Worm (Caenorhabditis elegans) whole organism, L4 larva: ENCODE measurements around the gene clc-7.

ENCODE experiments used
- F10B5.3 ChIP-seq: sonication (generic microtip); optimal IDR thresholded peaks from 2 replicates; lab custom pipeline; 2016; ENCODE audit warnings: mild to moderate bottlenecking, missing genetic modification characterization, missing compliant biosample characterization
- F26F4.8 ChIP-seq: fragments of 200-800 bp; sonication (Bioruptor generic); conservative IDR thresholded peaks from 2 replicates; pipeline ENCODE4 v1.3.6; 2022; ENCODE audit warnings: missing genetic modification characterization, missing compliant biosample characterization
- F37D6.2 ChIP-seq: sonication (generic microtip); optimal IDR thresholded peaks from 2 replicates; lab custom pipeline; 2016; ENCODE audit warnings: mild to moderate bottlenecking, missing genetic modification characterization, missing compliant biosample characterization
- F44E2.7 ChIP-seq: fragments of 200-800 bp; sonication (Bioruptor generic); IDR thresholded peaks from 2 replicates; pipeline ENCODE4 v2.1.2; 2022; ENCODE audit warnings: missing genetic modification characterization, missing compliant biosample characterization
- F49E8.2 ChIP-seq: sonication (generic microtip); optimal IDR thresholded peaks from 2 replicates; lab custom pipeline; 2016; ENCODE audit warnings: missing compliant biosample characterization, mild to moderate bottlenecking, missing genetic modification characterization, borderline replicate concordance
- R02D3.7 ChIP-seq: fragments of 150-350 bp; sonication (generic microtip); optimal IDR thresholded peaks from 3 replicates; lab custom pipeline; 2014; ENCODE audit warnings: missing biosample characterization, missing genetic modification characterization
- T26A8.4 ChIP-seq: fragments of 200-800 bp; sonication (Bioruptor generic); IDR thresholded peaks from 2 replicates; pipeline ENCODE4 v1.3.6; 2022; ENCODE audit warnings: missing genetic modification characterization, missing compliant biosample characterization
- Y5F2A.4 ChIP-seq: fragments of 200-800 bp; sonication (Bioruptor generic); optimal IDR thresholded peaks from 2 replicates; lab custom pipeline; 2018; ENCODE audit warnings: mild to moderate bottlenecking, missing genetic modification characterization, missing compliant biosample characterization
- aha-1 ChIP-seq: fragments of 150-350 bp; peaks from one replicate; lab custom pipeline; 2014; ENCODE audit warnings: missing biosample characterization, missing genetic modification characterization
- aly-2 ChIP-seq: sonication (generic microtip); optimal IDR thresholded peaks from 2 replicates; lab custom pipeline; 2018; ENCODE audit warnings: missing biosample characterization, missing genetic modification characterization
- arid-1 ChIP-seq: fragments of 200-800 bp; sonication (Bioruptor generic); conservative IDR thresholded peaks from 2 replicates; pipeline ENCODE4 v1.3.6; 2022; ENCODE audit warnings: missing genetic modification reagents, missing genetic modification characterization, missing compliant biosample characterization
- ceh-20 ChIP-seq: fragments of 200-800 bp; sonication (Bioruptor generic); IDR thresholded peaks from 2 replicates; pipeline ENCODE4 v1.3.6; 2022; ENCODE audit warnings: missing genetic modification reagents, missing genetic modification characterization, missing compliant biosample characterization
- ceh-28 ChIP-seq: fragments of 150-350 bp; optimal IDR thresholded peaks from 2 replicates; lab custom pipeline; 2014; ENCODE audit warnings: missing biosample characterization, missing genetic modification reagents, missing genetic modification characterization
- ceh-32 ChIP-seq: sonication (generic microtip); optimal IDR thresholded peaks from 2 replicates; lab custom pipeline; 2016; ENCODE audit warnings: mild to moderate bottlenecking, missing genetic modification characterization, missing compliant biosample characterization; ENCODE audit not compliant: poor library complexity
- ceh-62 ChIP-seq: sonication (generic microtip); optimal IDR thresholded peaks from 2 replicates; lab custom pipeline; 2017; ENCODE audit warnings: missing biosample characterization, missing genetic modification characterization
- ceh-82 ChIP-seq: sonication (generic microtip); optimal IDR thresholded peaks from 2 replicates; lab custom pipeline; 2017; ENCODE audit warnings: missing biosample characterization, missing genetic modification characterization
- ces-1 ChIP-seq: fragments of 150-350 bp; sonication (generic microtip); optimal IDR thresholded peaks from 4 replicates; lab custom pipeline; 2014; ENCODE audit warnings: missing biosample characterization, missing genetic modification reagents, missing genetic modification characterization
- cey-2 ChIP-seq: sonication (generic microtip); optimal IDR thresholded peaks from 3 replicates; lab custom pipeline; 2017; ENCODE audit warnings: missing genetic modification characterization, mild to moderate bottlenecking, missing compliant biosample characterization, antibody characterized with exemption, borderline replicate concordance; ENCODE audit not compliant: insufficient read depth
- dmd-6 ChIP-seq: fragments of 200-800 bp; sonication (Bioruptor generic); IDR thresholded peaks from 2 replicates; pipeline ENCODE4 v1.3.6; 2022; ENCODE audit warnings: missing genetic modification reagents, missing genetic modification characterization, missing compliant biosample characterization
- dmd-9 ChIP-seq: fragments of 200-800 bp; sonication (Bioruptor generic); IDR thresholded peaks from 2 replicates; pipeline ENCODE4 v1.3.6; 2022; ENCODE audit warnings: missing genetic modification reagents, missing genetic modification characterization, missing compliant biosample characterization
- dpl-1 ChIP-seq: fragments of 150-350 bp; optimal IDR thresholded peaks from 2 replicates; lab custom pipeline; 2014; ENCODE audit warnings: missing biosample characterization, missing genetic modification reagents, missing genetic modification characterization
- fos-1 ChIP-seq: fragments of 150-350 bp; optimal IDR thresholded peaks from 2 replicates; lab custom pipeline; 2014; ENCODE audit warnings: missing biosample characterization, missing genetic modification characterization
- hlh-11 ChIP-seq: fragments of 200-800 bp; sonication (Bioruptor generic); optimal IDR thresholded peaks from 2 replicates; lab custom pipeline; 2018; ENCODE audit warnings: mild to moderate bottlenecking, missing genetic modification characterization, missing compliant biosample characterization
- hlh-30 ChIP-seq: sonication (generic microtip); optimal IDR thresholded peaks from 2 replicates; lab custom pipeline; 2017; ENCODE audit warnings: antibody characterized with exemption, mild to moderate bottlenecking, missing genetic modification characterization, missing compliant biosample characterization; ENCODE audit not compliant: insufficient read depth
- jun-1 ChIP-seq: fragments of 150-350 bp; optimal IDR thresholded peaks from 2 replicates; lab custom pipeline; 2014; ENCODE audit warnings: missing biosample characterization, missing genetic modification reagents, missing genetic modification characterization
- lim-7 ChIP-seq: fragments of 200-800 bp; sonication (Bioruptor generic); IDR thresholded peaks from 2 replicates; pipeline ENCODE4 v1.3.6; 2022; ENCODE audit warnings: missing genetic modification characterization, missing compliant biosample characterization
- lin-1 ChIP-seq: fragments of 200-800 bp; sonication (Bioruptor generic); IDR thresholded peaks from 2 replicates; pipeline ENCODE4 v1.3.6; 2022; ENCODE audit warnings: missing genetic modification reagents, missing genetic modification characterization, missing compliant biosample characterization
- lin-13 ChIP-seq: fragments of 150-350 bp; optimal IDR thresholded peaks from 2 replicates; lab custom pipeline; 2014; ENCODE audit warnings: missing biosample characterization, missing genetic modification reagents, missing genetic modification characterization
- madf-5 ChIP-seq, 2 experiments: fragments of 200-800 bp; sonication (Bioruptor generic); IDR thresholded peaks; 2 replicates each; pipeline ENCODE4 v1.3.6; 2022; ENCODE audit warnings: missing compliant biosample characterization in 2 of 2, missing genetic modification characterization in 2 of 2
- madf-9 ChIP-seq: fragments of 200-800 bp; sonication (Bioruptor generic); conservative IDR thresholded peaks from 2 replicates; pipeline ENCODE4 v1.3.6; 2022; ENCODE audit warnings: missing genetic modification reagents, missing genetic modification characterization, missing compliant biosample characterization
- mdt-29 ChIP-seq: fragments of 200-800 bp; sonication (Bioruptor generic); IDR thresholded peaks from 2 replicates; pipeline ENCODE4 v1.3.6; 2022; ENCODE audit warnings: missing genetic modification reagents, missing genetic modification characterization, missing compliant biosample characterization
- nhr-111 ChIP-seq: fragments of 200-800 bp; sonication (Bioruptor generic); optimal IDR thresholded peaks from 2 replicates; lab custom pipeline; 2018; ENCODE audit warnings: mild to moderate bottlenecking, missing genetic modification characterization, missing compliant biosample characterization
- nhr-25 ChIP-seq: sonication (generic microtip); optimal IDR thresholded peaks from 2 replicates; lab custom pipeline; 2017; ENCODE audit warnings: missing genetic modification characterization, mild to moderate bottlenecking, missing compliant biosample characterization, antibody characterized with exemption, moderate library complexity, borderline replicate concordance; ENCODE audit not compliant: insufficient read depth
- nhr-41 ChIP-seq: fragments of 200-800 bp; sonication (Bioruptor generic); IDR thresholded peaks from 2 replicates; pipeline ENCODE4 v1.3.6; 2022; ENCODE audit warnings: missing genetic modification reagents, missing genetic modification characterization, missing compliant biosample characterization
- nhr-42 ChIP-seq: fragments of 200-800 bp; sonication (Bioruptor generic); IDR thresholded peaks from 2 replicates; pipeline ENCODE4 v1.3.6; 2022; ENCODE audit warnings: missing genetic modification characterization, missing compliant biosample characterization
- nhr-48 ChIP-seq: sonication (generic microtip); optimal IDR thresholded peaks from 2 replicates; lab custom pipeline; 2016; ENCODE audit warnings: mild to moderate bottlenecking, missing genetic modification characterization, missing compliant biosample characterization
- nhr-76 ChIP-seq: fragments of 150-350 bp; optimal IDR thresholded peaks from 2 replicates; lab custom pipeline; 2014; ENCODE audit warnings: missing biosample characterization, missing genetic modification characterization
- nhr-77 ChIP-seq: fragments of 150-350 bp; optimal IDR thresholded peaks from 2 replicates; lab custom pipeline; 2014; ENCODE audit warnings: missing biosample characterization, missing genetic modification characterization
- pha-4 ChIP-seq, 2 experiments: fragments of 150-350 bp in 1 of 2; fragments of 200-800 bp in 1 of 2; sonication (Bioruptor generic) in 1 of 2; IDR thresholded peaks in 1 of 2; optimal IDR thresholded peaks in 1 of 2; 2 replicates each; pipeline versions ENCODE4 v1.3.6 to Lab custom; 2014 to 2022; ENCODE audit warnings: missing genetic modification characterization in 2 of 2, missing genetic modification reagents in 2 of 2, missing biosample characterization in 1 of 2, missing compliant biosample characterization in 1 of 2
- pqm-1 ChIP-seq: sonication (generic microtip); optimal IDR thresholded peaks from 2 replicates; lab custom pipeline; 2017; ENCODE audit warnings: missing biosample characterization, missing genetic modification characterization
- set-16 ChIP-seq: fragments of 200-800 bp; sonication (Bioruptor generic); IDR thresholded peaks from 2 replicates; pipeline ENCODE4 v1.3.6; 2022; ENCODE audit warnings: missing genetic modification reagents, missing genetic modification characterization, missing compliant biosample characterization
- snpc-1.2 ChIP-seq: fragments of 200-800 bp; sonication (Bioruptor generic); IDR thresholded peaks from 2 replicates; pipeline ENCODE4 v1.3.6; 2022; ENCODE audit warnings: missing genetic modification reagents, missing genetic modification characterization, missing compliant biosample characterization
- snpc-4 ChIP-seq: fragments of 150-350 bp; optimal IDR thresholded peaks from 2 replicates; lab custom pipeline; 2014; ENCODE audit warnings: missing biosample characterization, missing genetic modification characterization
- tag-97 ChIP-seq: fragments of 200-800 bp; sonication (Bioruptor generic); IDR thresholded peaks from 2 replicates; pipeline ENCODE4 v1.3.6; 2022; ENCODE audit warnings: missing genetic modification characterization, missing compliant biosample characterization
- tra-1 ChIP-seq: fragments of 200-800 bp; sonication (Bioruptor generic); IDR thresholded peaks from 2 replicates; pipeline ENCODE4 v1.3.6; 2022; ENCODE audit warnings: missing genetic modification reagents, missing genetic modification characterization, missing compliant biosample characterization
- unc-130 ChIP-seq: sonication (generic microtip); optimal IDR thresholded peaks from 2 replicates; lab custom pipeline; 2016; ENCODE audit warnings: missing genetic modification reagents, missing genetic modification characterization, missing compliant biosample characterization
- vab-7 ChIP-seq: fragments of 200-800 bp; sonication (Bioruptor generic); IDR thresholded peaks from 2 replicates; pipeline ENCODE4 v1.3.6; 2022; ENCODE audit warnings: missing genetic modification reagents, missing genetic modification characterization, missing compliant biosample characterization
- zfp-3 ChIP-seq: fragments of 200-800 bp; sonication (Bioruptor generic); conservative IDR thresholded peaks from 2 replicates; pipeline ENCODE4 v1.3.6; 2022; ENCODE audit warnings: missing genetic modification reagents, missing genetic modification characterization, missing compliant biosample characterization
- zip-2 ChIP-seq: fragments of 150-350 bp; optimal IDR thresholded peaks from 2 replicates; lab custom pipeline; 2014; ENCODE audit warnings: missing biosample characterization, missing genetic modification characterization
- ztf-11 ChIP-seq: fragments of 150-350 bp; optimal IDR thresholded peaks from 2 replicates; lab custom pipeline; 2014; ENCODE audit warnings: missing biosample characterization, missing genetic modification characterization

Gene clc-7

DNA sequence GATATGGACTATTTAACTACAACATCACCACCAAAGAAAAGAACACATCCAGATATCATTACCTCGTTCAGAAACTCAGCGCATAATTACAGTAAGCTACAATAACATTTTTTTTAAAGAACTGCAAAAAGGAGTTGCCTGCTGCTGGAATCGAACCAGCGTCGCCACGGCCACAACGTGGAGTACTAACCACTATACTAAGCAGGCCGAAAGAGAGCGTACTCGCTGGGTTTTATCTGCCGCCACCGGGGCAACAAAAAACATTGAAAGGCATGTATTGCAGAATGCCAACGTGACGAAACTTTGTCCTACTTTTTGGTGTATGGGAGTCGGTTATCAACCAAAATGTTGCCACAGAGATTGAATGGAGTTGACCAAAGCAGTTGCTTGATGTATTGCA is 45.2 kb upstream of the clc-7 start (continued):
- peak; percentile 70 for TF ChIP-seq lin-1 (GFP tag; lab: Robert Waterston, UW)
- TF ChIP-seq F49E8.2 (tag; lab: Kevin White, UChicago): no peak
- TF ChIP-seq ceh-32: no peak
- TF ChIP-seq nhr-77 (tag; lab: Kevin White, UChicago): peak; percentile 33
- TF ChIP-seq dmd-9 (GFP tag; lab: Robert Waterston, UW): 0 out of 2 replicates have a peak, but pooled peaks have one; percentile 42
- TF ChIP-seq R02D3.7 (tag; lab: Kevin White, UChicago): no peak
- TF ChIP-seq pha-4 (GFP tag; IDR thresholded peaks at IDR 0.05; lab: Robert Waterston, UW): peak; percentile 83
- TF ChIP-seq pha-4 (tag; optimal IDR thresholded peaks at IDR 0.05; lab: Kevin White, UChicago): no peak
- TF ChIP-seq nhr-111: no peak
- no peak for TF ChIP-seq zfp-3
- TF ChIP-seq set-16 (GFP tag; lab: Robert Waterston, UW): no peak
- TF ChIP-seq snpc-4 (tag; lab: Kevin White, UChicago): no peak
- TF ChIP-seq nhr-41: 0 out of 2 replicates have a peak, but pooled peaks have one; percentile 51
- TF ChIP-seq mdt-29 (GFP tag; lab: Robert Waterston, UW): no peak
- peak; percentile 67 for TF ChIP-seq zip-2 (tag; lab: Kevin White, UChicago)
- peak; percentile 58 for TF ChIP-seq madf-9
- TF ChIP-seq nhr-76 (tag; lab: Kevin White, UChicago): no peak
- TF ChIP-seq fos-1 (tag; lab: Kevin White, UChicago): no peak
- TF ChIP-seq hlh-11 (tag; lab: Kevin White, UChicago): peak; percentile 55
- peak; percentile 80 for TF ChIP-seq vab-7 (GFP tag; lab: Robert Waterston, UW)
- peak; percentile 58; the same call in 1 of the 2 replicates for TF ChIP-seq F26F4.8 (GFP tag; lab: Robert Waterston, UW)
- peak; percentile 24 for TF ChIP-seq nhr-48 (tag; lab: Kevin White, UChicago)
- TF ChIP-seq F37D6.2 (tag; lab: Kevin White, UChicago): peak; percentile 35
- no peak for TF ChIP-seq ces-1 (GFP tag; lab: Kevin White, UChicago)
- no peak for TF ChIP-seq cey-2 (tag; lab: Kevin White, UChicago)
- peak; percentile 65 for TF ChIP-seq dmd-6 (GFP tag; lab: Robert Waterston, UW)
- peak; percentile 87 for TF ChIP-seq snpc-1.2 (GFP tag; lab: Robert Waterston, UW)
- no peak for TF ChIP-seq jun-1 (tag; lab: Kevin White, UChicago)
- no peak for TF ChIP-seq ztf-11 (tag; lab: Kevin White, UChicago)
- no peak for TF ChIP-seq Y5F2A.4 (GFP tag; lab: Kevin White, UChicago)
- TF ChIP-seq tra-1 (GFP tag; lab: Robert Waterston, UW): peak; percentile 82
- TF ChIP-seq dpl-1 (GFP tag; lab: Kevin White, UChicago): peak; percentile 3
- no peak; the same call in 1 of the 2 replicates for TF ChIP-seq F44E2.7 (GFP tag; lab: Robert Waterston, UW)
- peak in 1 of 2 experiments; percentile 87; a peak in 1 of 4 replicates for TF ChIP-seq madf-5 (GFP tag; IDR thresholded peaks at IDR 0.05; lab: Robert Waterston, UW)
- TF ChIP-seq lim-7: peak; percentile 87
- TF ChIP-seq T26A8.4 (GFP tag; lab: Robert Waterston, UW): peak; percentile 78
- TF ChIP-seq aha-1 (tag; lab: Kevin White, UChicago): no peak
- no peak for TF ChIP-seq ceh-82 (tag; lab: Kevin White, UChicago)
- TF ChIP-seq nhr-42: peak; percentile 65; the same call in 1 of the 2 replicates
- peak; percentile 89 for TF ChIP-seq arid-1 (GFP tag; lab: Robert Waterston, UW)
- TF ChIP-seq pqm-1 (tag; lab: Kevin White, UChicago): no peak
- peak; percentile 19 for TF ChIP-seq F10B5.3 (tag; lab: Kevin White, UChicago)
- TF ChIP-seq tag-97 (GFP tag; lab: Robert Waterston, UW): no peak
- TF ChIP-seq ceh-28 (tag; lab: Kevin White, UChicago): no peak
- peak; percentile 72; the same call in 1 of the 2 replicates for TF ChIP-seq ceh-20 (GFP tag; lab: Robert Waterston, UW)
- TF ChIP-seq lin-13 (GFP tag; lab: Kevin White, UChicago): peak; percentile 19
- peak; percentile 45 for TF ChIP-seq hlh-30 (tag; lab: Kevin White, UChicago)
- TF ChIP-seq unc-130 (GFP tag; lab: Kevin White, UChicago): no peak
- no peak for TF ChIP-seq ceh-62 (tag; lab: Kevin White, UChicago)
- TF ChIP-seq aly-2 (tag; lab: Kevin White, UChicago): no peak
- no peak for TF ChIP-seq nhr-25
